Worm (Caenorhabditis elegans) whole organism, L4 larva: ENCODE data around the gene fbxb-2.

Experiments
- F37D6.2 ChIP-seq: sonication (generic microtip); optimal IDR thresholded peaks from 2 replicates; lab custom pipeline; 2016; ENCODE audit warnings: mild to moderate bottlenecking, missing genetic modification characterization, missing compliant biosample characterization
- ama-1 ChIP-seq: fragments of 150-350 bp; optimal IDR thresholded peaks from 2 replicates; lab custom pipeline; 2014; ENCODE audit warnings: inconsistent platforms, mixed read lengths
- attf-4 ChIP-seq: sonication (generic microtip); optimal IDR thresholded peaks from 3 replicates; lab custom pipeline; 2017; ENCODE audit warnings: missing biosample characterization, missing genetic modification characterization
- ceh-20 ChIP-seq: fragments of 200-800 bp; sonication (Bioruptor generic); IDR thresholded peaks from 2 replicates; pipeline ENCODE4 v1.3.6; 2022; ENCODE audit warnings: missing genetic modification reagents, missing genetic modification characterization, missing compliant biosample characterization
- ceh-62 ChIP-seq: sonication (generic microtip); optimal IDR thresholded peaks from 2 replicates; lab custom pipeline; 2017; ENCODE audit warnings: missing biosample characterization, missing genetic modification characterization
- dpl-1 ChIP-seq: fragments of 150-350 bp; optimal IDR thresholded peaks from 2 replicates; lab custom pipeline; 2014; ENCODE audit warnings: missing biosample characterization, missing genetic modification reagents, missing genetic modification characterization
- jun-1 ChIP-seq: fragments of 150-350 bp; optimal IDR thresholded peaks from 2 replicates; lab custom pipeline; 2014; ENCODE audit warnings: missing biosample characterization, missing genetic modification reagents, missing genetic modification characterization
- lin-13 ChIP-seq: fragments of 150-350 bp; optimal IDR thresholded peaks from 2 replicates; lab custom pipeline; 2014; ENCODE audit warnings: missing biosample characterization, missing genetic modification reagents, missing genetic modification characterization
- lin-39 ChIP-seq: fragments of 150-350 bp; optimal IDR thresholded peaks from 2 replicates; lab custom pipeline; 2014; ENCODE audit warnings: missing biosample characterization, missing genetic modification reagents, missing genetic modification characterization
- madf-5 ChIP-seq, 2 experiments: fragments of 200-800 bp; sonication (Bioruptor generic); IDR thresholded peaks; 2 replicates each; pipeline ENCODE4 v1.3.6; 2022; ENCODE audit warnings: missing compliant biosample characterization in 2 of 2, missing genetic modification characterization in 2 of 2
- unc-62 ChIP-seq, 3 experiments: fragments of 150-350 bp in 1 of 3; sonication (generic microtip); optimal IDR thresholded peaks in 2 of 3; peaks in 1 of 3; 1 replicate in 1 of 3; 2 replicates in 2 of 3; lab custom pipeline; 2014 to 2017; ENCODE audit warnings: missing biosample characterization in 3 of 3, missing genetic modification characterization in 3 of 3, missing genetic modification reagents in 3 of 3, missing genotype in 1 of 3
- ztf-11 ChIP-seq: fragments of 150-350 bp; optimal IDR thresholded peaks from 2 replicates; lab custom pipeline; 2014; ENCODE audit warnings: missing biosample characterization, missing genetic modification characterization

ce11 chrV:19251844-19252243 lies 14.7 kb upstream of the fbxb-2 start, which contains the start of gene F21D9.11:
- TF ChIP-seq dpl-1 (GFP tag; lab: Kevin White, UChicago) (no peak), ama-1 (lab: Kevin White, UChicago) (no peak), ceh-62 (tag; lab: Kevin White, UChicago) (no peak), jun-1 (tag; lab: Kevin White, UChicago) (no peak), F37D6.2 (tag; lab: Kevin White, UChicago) (no peak), unc-62 (GFP tag; optimal IDR thresholded peaks at IDR 0.05 in 1 of 2; lab: Kevin White, UChicago) (no peak), unc-62 (tag; optimal IDR thresholded peaks at IDR 0.05; lab: Kevin White, UChicago) (no peak), madf-5 (GFP tag; IDR thresholded peaks at IDR 0.05; lab: Robert Waterston, UW) (no peak), ztf-11 (tag; lab: Kevin White, UChicago) (no peak), ceh-20 (no peak), lin-39 (tag; lab: Kevin White, UChicago) (no peak), lin-13 (GFP tag; lab: Kevin White, UChicago) (no peak), attf-4 (tag; lab: Kevin White, UChicago) (no peak)
